Fruit fly (Drosophila melanogaster): ENCODE data around the gene ND-75.

dm6 chrX:8198935-8199580, 52.4 kb downstream of the ND-75 start:
- TF ChIP-seq CG17829 (tag; optimal IDR thresholded peaks at IDR 0.05) (no peak), pros (GFP tag; optimal IDR thresholded peaks at IDR 0.05) (no peak), CG4424 (GFP tag; optimal IDR thresholded peaks at IDR 0.05) (no peak), p53 (GFP tag; optimal IDR thresholded peaks at IDR 0.05) (no peak), Bteb2 (GFP tag; optimal IDR thresholded peaks at IDR 0.05) (no peak), oc (tag; optimal IDR thresholded peaks at IDR 0.05) (peak; percentile 14), croc (GFP tag; conservative IDR thresholded peaks at IDR 0.05) (no peak)
